Fruit fly (Drosophila melanogaster): ENCODE data around the gene Sbat.

Sbat gene

DNA sequence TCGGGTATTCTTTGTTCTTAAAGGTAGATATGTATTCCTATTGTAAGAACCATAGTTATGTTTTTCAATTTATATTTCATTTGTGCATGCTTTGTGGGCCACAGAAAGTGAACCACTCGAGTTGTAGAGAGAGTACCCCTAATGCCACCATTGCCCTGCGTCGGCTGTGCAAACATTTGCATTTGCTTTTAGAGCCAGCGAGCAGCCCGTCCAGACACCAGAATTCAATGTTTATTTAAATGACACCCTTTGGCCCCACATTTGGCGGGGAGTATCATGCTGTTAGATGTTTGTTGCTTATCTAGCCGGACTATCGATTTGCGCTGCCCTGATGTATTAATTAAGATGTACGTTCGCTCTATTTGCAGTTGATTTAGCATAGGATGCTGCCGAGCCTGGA is 13.5 kb upstream of the Sbat start (continued):
- TF ChIP-seq Sox102F (GFP tag; optimal IDR thresholded peaks at IDR 0.05): no peak
- TF ChIP-seq Mes4 (GFP tag; optimal IDR thresholded peaks at IDR 0.05): no peak
- no peak for TF ChIP-seq CG11085 (GFP tag; IDR thresholded peaks at IDR 0.05)
- peak; percentile 34 for TF ChIP-seq CG15011 (GFP tag; optimal IDR thresholded peaks at IDR 0.05)
- peak; percentile 65 for TF ChIP-seq sens (GFP tag)
- no peak for TF ChIP-seq Dad (GFP tag; optimal IDR thresholded peaks at IDR 0.05)
- no peak for TF ChIP-seq dimm (GFP tag; IDR thresholded peaks at IDR 0.05)
- TF ChIP-seq gt (GFP tag; IDR thresholded peaks at IDR 0.05): no peak
- peak; percentile 28 for TF ChIP-seq CG17385 (GFP tag; optimal IDR thresholded peaks at IDR 0.05)
- TF ChIP-seq HmgD (GFP tag; optimal IDR thresholded peaks at IDR 0.05): no peak
- TF ChIP-seq Xrp1 (GFP tag; IDR thresholded peaks at IDR 0.05): peak; percentile 57
- peak; percentile 13 for TF ChIP-seq nau (GFP tag; optimal IDR thresholded peaks at IDR 0.05)
- TF ChIP-seq salm (tag; optimal IDR thresholded peaks at IDR 0.05): no peak
- no peak for TF ChIP-seq CG30020 (tag; optimal IDR thresholded peaks at IDR 0.05)
- TF ChIP-seq CG10462 (GFP tag; optimal IDR thresholded peaks at IDR 0.05): no peak
- TF ChIP-seq CG10209 (GFP tag; optimal IDR thresholded peaks at IDR 0.05): no peak
- TF ChIP-seq slbo (GFP tag; IDR thresholded peaks at IDR 0.05): no peak
- TF ChIP-seq Mad (GFP tag; optimal IDR thresholded peaks at IDR 0.05): no peak
- TF ChIP-seq CG2678 (tag; optimal IDR thresholded peaks at IDR 0.05): peak; percentile 34
- no peak for TF ChIP-seq Jarid2 (GFP tag; optimal IDR thresholded peaks at IDR 0.05)
- TF ChIP-seq gcm2 (GFP tag; optimal IDR thresholded peaks at IDR 0.05): no peak
- TF ChIP-seq Aef1 (GFP tag; IDR thresholded peaks at IDR 0.05): no peak
- TF ChIP-seq CG9215 (GFP tag; IDR thresholded peaks at IDR 0.05): no peak
- no peak for TF ChIP-seq ind (GFP tag; optimal IDR thresholded peaks at IDR 0.05)
- TF ChIP-seq CG13775 (GFP tag; optimal IDR thresholded peaks at IDR 0.05): no peak
- TF ChIP-seq CG17361 (GFP tag; IDR thresholded peaks at IDR 0.05): no peak
- TF ChIP-seq CG6272 (GFP tag; IDR thresholded peaks at IDR 0.05): no peak
- TF ChIP-seq stwl (tag; optimal IDR thresholded peaks at IDR 0.05): no peak
- TF ChIP-seq sc (optimal IDR thresholded peaks at IDR 0.05): no peak
- TF ChIP-seq sc (GFP tag; optimal IDR thresholded peaks at IDR 0.05): no peak
- TF ChIP-seq kni (GFP tag; optimal IDR thresholded peaks at IDR 0.05): peak; percentile 42
- no peak for TF ChIP-seq sna (GFP tag; IDR thresholded peaks at IDR 0.05; ENCODE audit: partially characterized antibody)
- TF ChIP-seq HHEX (GFP tag; optimal IDR thresholded peaks at IDR 0.05): peak; percentile 33
- TF ChIP-seq ci (GFP tag; IDR thresholded peaks at IDR 0.05): peak; percentile 73; the same call in 2 of the 3 replicates
- no peak for TF ChIP-seq CG11696 (GFP tag; IDR thresholded peaks at IDR 0.05)
- TF ChIP-seq caup (GFP tag; optimal IDR thresholded peaks at IDR 0.05; ENCODE audit: severe bottlenecking): peak; percentile 49
- peak; percentile 18; the same call in 1 of the 2 replicates for TF ChIP-seq HLH3B (GFP tag; IDR thresholded peaks at IDR 0.05)
- no peak for TF ChIP-seq CG16779 (GFP tag; IDR thresholded peaks at IDR 0.05)
- TF ChIP-seq seq (GFP tag; IDR thresholded peaks at IDR 0.05): no peak
- TF ChIP-seq NC2β (GFP tag; optimal IDR thresholded peaks at IDR 0.05): no peak
- no peak for TF ChIP-seq CG3163 (GFP tag; optimal IDR thresholded peaks at IDR 0.05)
- peak; percentile 41 for TF ChIP-seq CG15514 (GFP tag; optimal IDR thresholded peaks at IDR 0.05)
- peak; percentile 24; the same call in 1 of the 2 replicates for TF ChIP-seq Awh (GFP tag; IDR thresholded peaks at IDR 0.05)
- no peak for TF ChIP-seq CG32772 (GFP tag; IDR thresholded peaks at IDR 0.05)
- TF ChIP-seq CG7987 (GFP tag; optimal IDR thresholded peaks at IDR 0.05): peak; percentile 57
- no peak for TF ChIP-seq gsb (GFP tag; IDR thresholded peaks at IDR 0.05)
- no peak for TF ChIP-seq ash1 (GFP tag; optimal IDR thresholded peaks at IDR 0.05)
- TF ChIP-seq wek (GFP tag; optimal IDR thresholded peaks at IDR 0.05): peak; percentile 90
- no peak for TF ChIP-seq phol (tag; optimal IDR thresholded peaks at IDR 0.05)
- no peak for TF ChIP-seq ham (GFP tag; IDR thresholded peaks at IDR 0.05)
- no peak for TF ChIP-seq Pdp1 (GFP tag; optimal IDR thresholded peaks at IDR 0.05)
- no peak for TF ChIP-seq chinmo (GFP tag; IDR thresholded peaks at IDR 0.05; ENCODE audit: partially characterized antibody)
